Worm (Caenorhabditis elegans) whole organism, mixed stage, embryonic: Measurements from ENCODE around the gene F46B6.5.

Experiments
- bed-3 ChIP-seq: fragments of 200-800 bp; sonication (Bioruptor generic); optimal IDR thresholded peaks from 3 replicates; lab custom pipeline; 2018; ENCODE audit warnings: mild to moderate bottlenecking, missing genetic modification characterization, moderate library complexity, missing compliant biosample characterization
- ceh-39 ChIP-seq: fragments of 150-350 bp; optimal IDR thresholded peaks from 2 replicates; lab custom pipeline; 2014; ENCODE audit warnings: missing biosample characterization, missing genetic modification characterization
- ceh-43 ChIP-seq: fragments of 200-800 bp; sonication (Bioruptor generic); optimal IDR thresholded peaks from 2 replicates; lab custom pipeline; 2018; ENCODE audit warnings: mild to moderate bottlenecking, missing genetic modification characterization, moderate library complexity, missing compliant biosample characterization
- ceh-83 ChIP-seq: fragments of 200-800 bp; sonication (Bioruptor generic); optimal IDR thresholded peaks from 2 replicates; lab custom pipeline; 2018; ENCODE audit warnings: mild to moderate bottlenecking, missing genetic modification characterization, missing compliant biosample characterization
- ces-1 ChIP-seq: fragments of 150-350 bp; optimal IDR thresholded peaks from 2 replicates; lab custom pipeline; 2014; ENCODE audit warnings: missing biosample characterization, missing genetic modification reagents, missing genetic modification characterization
- cnd-1 ChIP-seq: fragments of 200-800 bp; sonication (Bioruptor generic); optimal IDR thresholded peaks from 2 replicates; lab custom pipeline; 2018; ENCODE audit warnings: mild to moderate bottlenecking, missing genetic modification characterization, missing compliant biosample characterization
- elt-1 ChIP-seq: sonication (generic microtip); optimal IDR thresholded peaks from 2 replicates; lab custom pipeline; 2017; ENCODE audit warnings: missing genetic modification characterization, mild to moderate bottlenecking, missing compliant biosample characterization, antibody characterized with exemption, moderate library complexity, borderline replicate concordance; ENCODE audit not compliant: insufficient read depth
- elt-3 ChIP-seq: fragments of 150-350 bp; optimal IDR thresholded peaks from 2 replicates; lab custom pipeline; 2014; ENCODE audit warnings: missing biosample characterization, missing genetic modification characterization
- flh-1 ChIP-seq: fragments of 200-800 bp; sonication (Bioruptor generic); optimal IDR thresholded peaks from 2 replicates; lab custom pipeline; 2018; ENCODE audit warnings: mild to moderate bottlenecking, missing genetic modification characterization, moderate library complexity, missing compliant biosample characterization
- hlh-1 ChIP-seq: fragments of 150-350 bp; optimal IDR thresholded peaks from 2 replicates; lab custom pipeline; 2014; ENCODE audit warnings: missing biosample characterization, missing genetic modification reagents, missing genetic modification characterization
- lin-13 ChIP-seq: fragments of 150-350 bp; optimal IDR thresholded peaks from 2 replicates; lab custom pipeline; 2014; ENCODE audit warnings: missing biosample characterization, missing genetic modification characterization
- lin-32 ChIP-seq: fragments of 200-800 bp; sonication (Bioruptor generic); optimal IDR thresholded peaks from 2 replicates; lab custom pipeline; 2018; ENCODE audit warnings: mild to moderate bottlenecking, missing genetic modification characterization, missing compliant biosample characterization
- lsy-2 ChIP-seq: fragments of 150-350 bp; optimal IDR thresholded peaks from 2 replicates; lab custom pipeline; 2014; ENCODE audit warnings: missing biosample characterization, missing genetic modification characterization
- mab-5 ChIP-seq: fragments of 150-350 bp; optimal IDR thresholded peaks from 2 replicates; lab custom pipeline; 2014; ENCODE audit warnings: missing biosample characterization, missing genetic modification characterization
- mep-1 ChIP-seq: fragments of 150-350 bp; optimal IDR thresholded peaks from 2 replicates; lab custom pipeline; 2017; ENCODE audit warnings: missing biosample characterization, missing genetic modification reagents, missing genetic modification characterization, inconsistent platforms
- mls-2 ChIP-seq: sonication (generic microtip); optimal IDR thresholded peaks from 2 replicates; lab custom pipeline; 2016; ENCODE audit warnings: mild to moderate bottlenecking, missing genetic modification characterization, moderate library complexity, missing compliant biosample characterization
- nhr-12 ChIP-seq: fragments of 150-350 bp; optimal IDR thresholded peaks from 2 replicates; lab custom pipeline; 2014; ENCODE audit warnings: missing biosample characterization, missing genetic modification characterization
- nhr-2 ChIP-seq: fragments of 150-350 bp; optimal IDR thresholded peaks from 2 replicates; lab custom pipeline; 2014; ENCODE audit warnings: missing biosample characterization, missing genetic modification characterization
- nhr-237 ChIP-seq: fragments of 150-350 bp; optimal IDR thresholded peaks from 2 replicates; lab custom pipeline; 2014; ENCODE audit warnings: missing biosample characterization, missing genetic modification characterization
- nhr-28 ChIP-seq: fragments of 150-350 bp; optimal IDR thresholded peaks from 2 replicates; lab custom pipeline; 2014; ENCODE audit warnings: missing biosample characterization, missing genetic modification characterization
- nhr-76 ChIP-seq: sonication (generic microtip); optimal IDR thresholded peaks from 2 replicates; lab custom pipeline; 2017; ENCODE audit warnings: missing biosample characterization, missing genetic modification characterization
- pha-4 ChIP-seq: fragments of 150-350 bp; optimal IDR thresholded peaks from 2 replicates; lab custom pipeline; 2018; ENCODE audit warnings: missing biosample characterization, missing genetic modification reagents, missing genetic modification characterization
- sem-2 ChIP-seq: fragments of 200-800 bp; sonication (Bioruptor generic); optimal IDR thresholded peaks from 2 replicates; lab custom pipeline; 2018; ENCODE audit warnings: mild to moderate bottlenecking, missing genetic modification characterization, missing compliant biosample characterization
- snpc-4 ChIP-seq: fragments of 150-350 bp; optimal IDR thresholded peaks from 2 replicates; lab custom pipeline; 2014; ENCODE audit warnings: missing biosample characterization, missing genetic modification characterization
- sptf-1 ChIP-seq: sonication (generic microtip); optimal IDR thresholded peaks from 2 replicates; lab custom pipeline; 2017; ENCODE audit warnings: mild to moderate bottlenecking, missing genetic modification characterization, moderate library complexity, missing compliant biosample characterization
- tbx-8 ChIP-seq: fragments of 200-800 bp; sonication (Bioruptor generic); optimal IDR thresholded peaks from 2 replicates; lab custom pipeline; 2018; ENCODE audit warnings: mild to moderate bottlenecking, missing genetic modification characterization, moderate library complexity, missing compliant biosample characterization
- unc-120 ChIP-seq: sonication (generic microtip); optimal IDR thresholded peaks from 2 replicates; lab custom pipeline; 2017; ENCODE audit warnings: missing genetic modification characterization, missing compliant biosample characterization; ENCODE audit not compliant: poor library complexity, severe bottlenecking
- unc-39 ChIP-seq: fragments of 150-350 bp; optimal IDR thresholded peaks from 2 replicates; lab custom pipeline; 2014; ENCODE audit warnings: missing biosample characterization, missing genetic modification characterization
- unc-62 ChIP-seq: fragments of 150-350 bp; optimal IDR thresholded peaks from 2 replicates; lab custom pipeline; 2014; ENCODE audit warnings: missing biosample characterization, missing genetic modification reagents, missing genetic modification characterization
- zip-8 ChIP-seq: fragments of 150-350 bp; optimal IDR thresholded peaks from 2 replicates; lab custom pipeline; 2014; ENCODE audit warnings: missing biosample characterization, missing genetic modification characterization
- ztf-11 ChIP-seq: fragments of 150-350 bp; optimal IDR thresholded peaks from 2 replicates; lab custom pipeline; 2014; ENCODE audit warnings: missing biosample characterization, missing genetic modification characterization

The F46B6.5 gene

ce11 chrV:9812216-9812615, 29.3 kb upstream of the F46B6.5 start:
- TF ChIP-seq nhr-12 (tag; lab: Kevin White, UChicago) (no peak), sem-2 (GFP tag; lab: Kevin White, UChicago) (no peak), hlh-1 (tag; lab: Kevin White, UChicago) (no peak), elt-1 (tag; lab: Kevin White, UChicago) (no peak), lin-13 (tag; lab: Kevin White, UChicago) (no peak), nhr-237 (tag; lab: Kevin White, UChicago) (no peak), mep-1 (tag; lab: Kevin White, UChicago) (no peak), mab-5 (tag; lab: Kevin White, UChicago) (no peak), lin-32 (GFP tag; lab: Kevin White, UChicago) (no peak), mls-2 (tag; lab: Kevin White, UChicago) (no peak), ceh-83 (no peak), ceh-39 (no peak), sptf-1 (tag; lab: Kevin White, UChicago) (no peak), flh-1 (no peak), unc-62 (GFP tag; lab: Kevin White, UChicago) (no peak), pha-4 (tag; lab: Kevin White, UChicago) (no peak), nhr-2 (no peak), unc-39 (tag; lab: Kevin White, UChicago) (no peak), tbx-8 (GFP tag; lab: Kevin White, UChicago) (no peak)

DNA sequence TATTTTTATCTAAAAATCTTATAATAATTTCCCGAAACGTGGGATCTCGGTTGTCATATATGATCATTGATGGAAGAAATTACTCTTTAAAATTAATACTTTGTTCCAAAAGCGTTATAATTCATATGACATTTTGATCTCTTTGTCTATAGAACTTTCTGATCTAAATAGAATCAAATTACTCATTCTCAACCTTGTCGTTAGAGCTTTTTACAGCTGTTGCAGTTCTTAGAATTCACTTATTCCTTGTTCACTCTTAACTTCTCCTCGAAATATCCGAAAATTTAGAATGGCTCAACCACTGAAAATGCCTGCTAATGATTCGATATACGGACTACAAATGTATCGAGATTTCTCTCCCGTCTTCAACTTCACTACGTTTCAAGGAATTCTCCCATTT, 28.3 kb upstream of the F46B6.5 start, which contains the start of gene sru-29:
Gene sru-29 (plus strand): TSS at position 301 of the 400 bp plus-strand sequence.
- TF ChIP-seq ceh-39 (no peak), nhr-237 (tag; lab: Kevin White, UChicago) (no peak), lin-13 (tag; lab: Kevin White, UChicago) (no peak), ceh-43 (GFP tag; lab: Kevin White, UChicago) (no peak), sem-2 (GFP tag; lab: Kevin White, UChicago) (no peak), nhr-2 (no peak), snpc-4 (tag; lab: Kevin White, UChicago) (no peak), cnd-1 (no peak), ces-1 (GFP tag; lab: Kevin White, UChicago) (no peak), unc-62 (GFP tag; lab: Kevin White, UChicago) (no peak), lin-32 (GFP tag; lab: Kevin White, UChicago) (no peak), bed-3 (no peak), nhr-12 (tag; lab: Kevin White, UChicago) (no peak), sptf-1 (tag; lab: Kevin White, UChicago) (no peak), unc-120 (no peak)

- TF ChIP-seq ztf-11 (tag; lab: Kevin White, UChicago): no peak
- TF ChIP-seq cnd-1: no peak
- no peak for TF ChIP-seq ceh-39
- TF ChIP-seq nhr-28: no peak
- no peak for TF ChIP-seq ceh-83
- no peak for TF ChIP-seq elt-3 (tag; lab: Kevin White, UChicago)
- no peak for TF ChIP-seq unc-120
- TF ChIP-seq mab-5 (tag; lab: Kevin White, UChicago): no peak
- TF ChIP-seq bed-3: no peak
- TF ChIP-seq unc-62 (GFP tag; lab: Kevin White, UChicago): no peak
Measured at ce11 chrV:9805161-9805560, 22.3 kb upstream of the F46B6.5 start, which contains the start of gene sru-37. TSS of gene sru-37 (plus strand) at chrV:9805461.

- TF ChIP-seq unc-120 (no peak), mls-2 (tag; lab: Kevin White, UChicago) (no peak), elt-3 (tag; lab: Kevin White, UChicago) (no peak), elt-1 (tag; lab: Kevin White, UChicago) (no peak), bed-3 (no peak), ceh-83 (no peak), hlh-1 (tag; lab: Kevin White, UChicago) (no peak), nhr-76 (tag; lab: Kevin White, UChicago) (no peak), lin-13 (tag; lab: Kevin White, UChicago) (no peak), unc-39 (tag; lab: Kevin White, UChicago) (no peak), snpc-4 (tag; lab: Kevin White, UChicago) (no peak), nhr-12 (tag; lab: Kevin White, UChicago) (no peak)
Measured at ce11 chrV:9803176-9803575, 20.3 kb upstream of the F46B6.5 start, which contains the start of gene sru-39. TSS of gene sru-39 (plus strand) at chrV:9803476.

ce11 chrV:9801965-9802364, 19.1 kb upstream of the F46B6.5 start, which contains the start of gene F46B6.10:
TSS of gene F46B6.10 (minus strand) at chrV:9802065.
- no peak for TF ChIP-seq zip-8
- no peak for TF ChIP-seq mls-2 (tag; lab: Kevin White, UChicago)
- no peak for TF ChIP-seq nhr-237 (tag; lab: Kevin White, UChicago)
- TF ChIP-seq cnd-1: no peak
- TF ChIP-seq lsy-2 (tag; lab: Kevin White, UChicago): no peak
- no peak for TF ChIP-seq tbx-8 (GFP tag; lab: Kevin White, UChicago)
- TF ChIP-seq nhr-12 (tag; lab: Kevin White, UChicago): no peak
- no peak for TF ChIP-seq hlh-1 (tag; lab: Kevin White, UChicago)
- no peak for TF ChIP-seq bed-3
- no peak for TF ChIP-seq sptf-1 (tag; lab: Kevin White, UChicago)
- no peak for TF ChIP-seq snpc-4 (tag; lab: Kevin White, UChicago)
- no peak for TF ChIP-seq ceh-43 (GFP tag; lab: Kevin White, UChicago)
- no peak for TF ChIP-seq ceh-39
